Worm (Caenorhabditis elegans): ENCODE measurements around the gene Y32F6B.9.

ce11 chrV:10462066-10462465 lies 16.4 kb upstream of the Y32F6B.9 start, which contains the start of gene chw-1:
- no peak for TF ChIP-seq him-1 (tag; optimal IDR thresholded peaks at IDR 0.05)
- no peak for TF ChIP-seq dao-5 (tag; optimal IDR thresholded peaks at IDR 0.05)
- TF ChIP-seq W03F9.2 (tag; optimal IDR thresholded peaks at IDR 0.05) = no peak

Measured in whole organism, L4/young adult.